Worm (Caenorhabditis elegans): Measurements from ENCODE around the gene ncx-6.
A peak's percentile ranks its signal among the peaks of the same experiment; 100 is the strongest.

ncx-6 gene

DNA sequence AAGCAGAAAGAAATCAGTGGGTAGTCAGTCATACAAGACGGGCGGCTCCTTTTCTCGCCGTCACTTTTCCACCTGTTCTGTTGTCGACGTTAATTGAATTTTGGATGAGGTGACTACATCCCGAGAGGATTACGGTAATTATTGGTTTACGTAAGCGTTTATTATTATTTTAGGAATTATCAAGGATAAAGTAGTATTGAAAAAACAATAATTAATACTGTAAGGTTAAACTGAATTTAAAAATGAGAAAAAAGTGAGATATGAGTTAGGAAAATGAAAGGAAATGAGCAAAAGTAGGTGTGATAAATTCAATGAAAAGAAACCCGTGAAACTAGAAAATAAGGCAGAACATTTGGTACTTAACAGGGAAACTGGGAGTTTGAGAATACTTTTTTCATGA is 25.2 kb upstream of the ncx-6 start, which contains the start of gene hlh-4:
hlh-4 (minus strand) TSS at position 101 of the 400 bp plus-strand sequence.
- no peak for TF ChIP-seq lin-13 (GFP tag; optimal IDR thresholded peaks at IDR 0.05)
- no peak for TF ChIP-seq mab-5 (tag; optimal IDR thresholded peaks at IDR 0.05)
- no peak for TF ChIP-seq lin-11 (tag; optimal IDR thresholded peaks at IDR 0.05)
- no peak for TF ChIP-seq ama-1 (optimal IDR thresholded peaks at IDR 0.05)
- no peak for TF ChIP-seq Y55F3AM.14 (GFP tag; optimal IDR thresholded peaks at IDR 0.05)
- no peak for TF ChIP-seq lin-39 (tag; optimal IDR thresholded peaks at IDR 0.05)
- TF ChIP-seq nhr-23 (tag; optimal IDR thresholded peaks at IDR 0.05) = no peak
- no peak for TF ChIP-seq zag-1 (tag; optimal IDR thresholded peaks at IDR 0.05)
- no peak for TF ChIP-seq nhr-237 (tag; optimal IDR thresholded peaks at IDR 0.05)
- TF ChIP-seq crh-2 (tag; optimal IDR thresholded peaks at IDR 0.05) = no peak
- TF ChIP-seq alr-1 (tag; optimal IDR thresholded peaks at IDR 0.05) = no peak
- no peak for TF ChIP-seq nhr-129 (tag; optimal IDR thresholded peaks at IDR 0.05)
- TF ChIP-seq nhr-77 (tag; optimal IDR thresholded peaks at IDR 0.05) = no peak
- no peak for TF ChIP-seq sem-4 (tag; optimal IDR thresholded peaks at IDR 0.05)
- no peak for TF ChIP-seq egl-27 (tag; optimal IDR thresholded peaks at IDR 0.05)
- TF ChIP-seq nhr-21 (tag; optimal IDR thresholded peaks at IDR 0.05) = no peak
- no peak for TF ChIP-seq ceh-16 (tag; optimal IDR thresholded peaks at IDR 0.05)
- no peak for TF ChIP-seq snpc-4 (tag; optimal IDR thresholded peaks at IDR 0.05)
- no peak for TF ChIP-seq elt-1 (tag; optimal IDR thresholded peaks at IDR 0.05)
- TF ChIP-seq sma-3 (GFP tag; optimal IDR thresholded peaks at IDR 0.05) = no peak

DNA sequence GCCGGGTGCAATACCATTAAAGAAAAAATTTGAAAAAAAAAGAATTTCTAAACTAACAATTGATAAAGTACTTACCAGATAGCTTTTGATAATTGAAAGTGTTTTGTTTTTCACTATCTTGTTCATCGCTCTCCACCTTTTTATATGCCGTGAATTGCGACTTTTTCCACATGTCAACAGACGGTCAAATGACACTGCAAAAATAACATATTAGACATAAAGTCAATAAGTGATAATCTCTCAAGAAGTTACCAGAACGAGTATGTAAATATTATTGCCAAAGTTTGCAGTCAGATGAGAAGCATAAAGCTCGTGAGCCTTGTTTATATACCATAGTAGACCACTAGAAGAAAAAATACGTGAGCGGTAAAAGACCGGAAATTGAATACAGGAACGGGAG is 22.1 kb upstream of the ncx-6 start, which contains the start of gene dao-6:
dao-6 (minus strand) TSS at position 345 of the 400 bp plus-strand sequence.
- TF ChIP-seq fos-1 (tag; optimal IDR thresholded peaks at IDR 0.05) (no peak), nhr-129 (tag; optimal IDR thresholded peaks at IDR 0.05) (peak; percentile 42)

- no peak for TF ChIP-seq nhr-77 (tag; optimal IDR thresholded peaks at IDR 0.05)
- no peak for TF ChIP-seq egl-27 (tag; optimal IDR thresholded peaks at IDR 0.05)
- TF ChIP-seq skn-1 (tag; optimal IDR thresholded peaks at IDR 0.05) = no peak
- no peak for TF ChIP-seq sma-9 (GFP tag; optimal IDR thresholded peaks at IDR 0.05)
- TF ChIP-seq sma-9 (tag; optimal IDR thresholded peaks at IDR 0.05) = no peak
- no peak for TF ChIP-seq lin-39 (tag; optimal IDR thresholded peaks at IDR 0.05)
- no peak for TF ChIP-seq nhr-21 (tag; optimal IDR thresholded peaks at IDR 0.05)
- no peak for TF ChIP-seq nhr-129 (tag; optimal IDR thresholded peaks at IDR 0.05)
- TF ChIP-seq crh-2 (tag; optimal IDR thresholded peaks at IDR 0.05) = no peak
- no peak for TF ChIP-seq unc-39 (tag; optimal IDR thresholded peaks at IDR 0.05)
- TF ChIP-seq peb-1 (tag; optimal IDR thresholded peaks at IDR 0.05) = no peak
- TF ChIP-seq nhr-12 (tag; optimal IDR thresholded peaks at IDR 0.05) = no peak
- TF ChIP-seq C34F6.9 (tag; optimal IDR thresholded peaks at IDR 0.05) = no peak
- no peak for TF ChIP-seq dmd-4 (tag; optimal IDR thresholded peaks at IDR 0.05)
- no peak for TF ChIP-seq blmp-1 (tag; optimal IDR thresholded peaks at IDR 0.05; ENCODE audit: insufficient read depth)
These were observed 20.3 kb upstream of the ncx-6 start for ce11 chrIII:9734030-9734429.

DNA sequence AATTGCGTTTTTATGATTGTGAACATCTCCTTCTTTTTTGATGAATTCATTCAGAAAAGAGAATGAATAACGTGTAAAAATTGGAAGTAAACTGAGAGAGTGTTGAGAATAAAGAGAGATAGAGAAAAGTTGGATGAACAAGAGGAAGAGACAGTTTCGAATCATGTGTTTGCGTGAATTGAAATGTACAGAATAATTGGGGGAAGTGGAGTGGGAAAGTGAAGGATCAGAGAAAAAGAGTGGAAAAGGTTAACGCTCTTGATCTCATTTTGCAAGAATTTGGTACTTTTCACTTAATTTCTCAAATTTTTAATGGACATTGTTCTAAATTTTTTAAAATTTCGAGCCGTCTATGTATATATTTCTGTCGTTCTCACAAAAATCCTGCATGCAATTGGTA is 19.6 kb upstream of the ncx-6 start:
- TF ChIP-seq nhr-129 (tag; optimal IDR thresholded peaks at IDR 0.05) (peak; percentile 19), unc-55 (GFP tag; optimal IDR thresholded peaks at IDR 0.05) (no peak)

DNA sequence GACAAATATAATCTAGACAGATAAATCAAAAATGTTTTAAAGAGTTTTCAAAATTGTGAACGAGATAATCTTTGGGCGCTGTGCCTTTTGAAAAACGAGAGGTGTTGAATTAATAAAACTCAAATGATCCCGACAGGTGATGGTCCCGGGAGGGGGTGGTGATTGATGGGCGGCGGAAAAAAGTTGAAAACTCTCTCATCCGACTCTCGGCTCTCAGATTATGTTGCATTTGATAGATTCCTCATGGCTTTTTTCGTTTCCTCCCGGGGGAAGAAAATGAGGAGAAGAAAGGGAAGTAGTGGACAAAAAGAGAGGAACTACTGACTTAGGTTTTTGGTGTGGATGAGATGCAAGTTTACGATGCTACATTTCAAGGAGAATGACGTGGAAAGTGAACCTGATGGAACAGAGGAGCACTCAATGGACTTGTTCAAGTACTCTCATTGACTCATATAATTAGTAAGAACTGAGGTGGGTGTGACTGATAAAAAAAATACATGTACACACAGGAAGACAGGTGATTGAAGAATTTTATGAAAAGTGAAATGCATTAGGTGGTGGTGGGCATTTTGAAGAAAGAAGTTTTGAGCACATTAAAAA is 17.7 kb upstream of the ncx-6 start:
- TF ChIP-seq nhr-21 (tag; optimal IDR thresholded peaks at IDR 0.05) = no peak
- no peak for TF ChIP-seq snpc-4 (tag; optimal IDR thresholded peaks at IDR 0.05)
- no peak for TF ChIP-seq skn-1 (tag; optimal IDR thresholded peaks at IDR 0.05)
- TF ChIP-seq ama-1 (optimal IDR thresholded peaks at IDR 0.05) = no peak
- no peak for TF ChIP-seq ZK546.5 (tag; optimal IDR thresholded peaks at IDR 0.05)
- TF ChIP-seq blmp-1 (tag; optimal IDR thresholded peaks at IDR 0.05; ENCODE audit: insufficient read depth) = no peak
- TF ChIP-seq nhr-11 (tag; optimal IDR thresholded peaks at IDR 0.05) = no peak
- TF ChIP-seq lsy-2 (tag; optimal IDR thresholded peaks at IDR 0.05) = peak in 1 of 2 experiments; percentile 44
- TF ChIP-seq alr-1 (tag; optimal IDR thresholded peaks at IDR 0.05) = no peak
- peak; percentile 40 for TF ChIP-seq zag-1 (tag; optimal IDR thresholded peaks at IDR 0.05)
- no peak for TF ChIP-seq lin-11 (tag; optimal IDR thresholded peaks at IDR 0.05)
- TF ChIP-seq sma-9 (GFP tag; optimal IDR thresholded peaks at IDR 0.05) = no peak
- TF ChIP-seq sma-9 (tag; optimal IDR thresholded peaks at IDR 0.05) = no peak
- TF ChIP-seq elt-3 (tag; optimal IDR thresholded peaks at IDR 0.05) = no peak
- no peak for TF ChIP-seq ztf-1 (GFP tag; conservative IDR thresholded peaks at IDR 0.05)
- TF ChIP-seq nhr-6 (tag; optimal IDR thresholded peaks at IDR 0.05) = no peak
- no peak for TF ChIP-seq R02D3.7 (tag; optimal IDR thresholded peaks at IDR 0.05)
- TF ChIP-seq ceh-16 (tag; optimal IDR thresholded peaks at IDR 0.05) = no peak
- TF ChIP-seq unc-62 (GFP tag; optimal IDR thresholded peaks at IDR 0.05) = no peak
- TF ChIP-seq unc-55 (GFP tag; optimal IDR thresholded peaks at IDR 0.05) = no peak
- no peak for TF ChIP-seq elt-1 (tag; optimal IDR thresholded peaks at IDR 0.05)
- TF ChIP-seq dmd-4 (tag; optimal IDR thresholded peaks at IDR 0.05) = no peak
- TF ChIP-seq mdl-1 (tag; optimal IDR thresholded peaks at IDR 0.05) = no peak
- peak; percentile 8 for TF ChIP-seq C34F6.9 (tag; optimal IDR thresholded peaks at IDR 0.05)
- no peak for TF ChIP-seq nhr-129 (tag; optimal IDR thresholded peaks at IDR 0.05)
- TF ChIP-seq mab-5 (tag; optimal IDR thresholded peaks at IDR 0.05) = peak; percentile 45
- no peak for TF ChIP-seq lin-39 (tag; optimal IDR thresholded peaks at IDR 0.05)
- TF ChIP-seq nhr-237 (tag; optimal IDR thresholded peaks at IDR 0.05) = no peak
- TF ChIP-seq fos-1 (tag; optimal IDR thresholded peaks at IDR 0.05) = no peak
- TF ChIP-seq nhr-12 (tag; optimal IDR thresholded peaks at IDR 0.05) = no peak
- no peak for TF ChIP-seq egl-27 (tag; optimal IDR thresholded peaks at IDR 0.05)
